Fruit fly (Drosophila melanogaster) whole organism: Measurements from ENCODE around the gene CG13676.

ENCODE experiments used
- CG8478 ChIP-seq: fragments of >200 bp; optimal IDR thresholded peaks from 2 replicates; lab custom pipeline; 2018; ENCODE audit warnings: inconsistent platforms
- Dll ChIP-seq: fragments of >200 bp; optimal IDR thresholded peaks from 2 replicates; lab custom pipeline; 2017
- psq ChIP-seq: fragments of >200 bp; optimal IDR thresholded peaks from 2 replicates; lab custom pipeline; 2017

- TF ChIP-seq psq (lab: Kevin White, UChicago) (no peak), CG8478 (lab: Kevin White, UChicago) (no peak), Dll (no peak)
Observed at dm6 chr3L:8137448-8137906, 14.1 kb downstream of the CG13676 start, which contains the start of the genes Setx and mus301.
